In the genomic region with DNA sequence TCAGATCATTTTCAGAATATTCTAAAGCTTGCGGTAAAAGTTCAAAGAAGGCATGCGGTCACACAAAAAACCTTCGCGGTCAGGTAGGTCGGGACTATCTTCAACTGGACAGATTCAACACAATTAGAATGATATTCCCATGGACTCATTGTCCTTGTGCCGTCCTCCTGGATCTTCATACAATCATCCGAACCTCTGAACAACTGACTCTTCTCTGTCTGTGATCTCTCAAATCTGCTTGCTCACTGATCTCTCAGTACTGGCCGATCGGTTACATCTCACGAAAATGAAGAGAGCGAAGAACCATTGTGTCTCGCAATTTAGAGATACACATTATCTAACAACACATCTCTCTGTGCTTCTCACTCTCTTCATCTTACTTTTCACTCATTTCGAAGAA, we compare ENCODE assay signal across 5 worm cellular contexts.
TF ChIP-seq lines count a peak whose summit lies in the region.

No protein-coding gene starts in this region.

TF ChIP-seq in whole organism, L1 larva, 84 proteins besides CTCF, POLR2A, EP300 and RAD21 (continues in another document):
- TF ChIP-seq ceh-63 (GFP tag; optimal IDR thresholded peaks at IDR 0.05; lab: Kevin White, UChicago), result no peak
- TF ChIP-seq unc-98 (GFP tag; IDR thresholded peaks at IDR 0.05; lab: Robert Waterston, UW), result no peak
- TF ChIP-seq lin-14 (GFP tag; optimal IDR thresholded peaks at IDR 0.05; lab: Kevin White, UChicago), result peak; percentile 62
- peak; percentile 9 for TF ChIP-seq snu-23 (GFP tag; optimal IDR thresholded peaks at IDR 0.05; lab: Kevin White, UChicago)
- peak; percentile 49 for TF ChIP-seq nhr-71 (tag; optimal IDR thresholded peaks at IDR 0.05; lab: Kevin White, UChicago)
- peak; percentile 63 for TF ChIP-seq rnt-1 (tag; optimal IDR thresholded peaks at IDR 0.05; lab: Kevin White, UChicago)
- TF ChIP-seq pag-3 (tag; optimal IDR thresholded peaks at IDR 0.05; lab: Kevin White, UChicago; ENCODE audit: borderline replicate concordance, insufficient read depth), result no peak
- peak in 1 of 2 experiments; percentile 41 for TF ChIP-seq lsy-2 (tag; optimal IDR thresholded peaks at IDR 0.05; lab: Kevin White, UChicago)
- TF ChIP-seq alr-1 (tag; optimal IDR thresholded peaks at IDR 0.05; lab: Kevin White, UChicago; ENCODE audit: borderline replicate concordance), result no peak
- TF ChIP-seq unc-130 (tag; optimal IDR thresholded peaks at IDR 0.05; lab: Kevin White, UChicago), result no peak
- TF ChIP-seq nhr-20 (tag; optimal IDR thresholded peaks at IDR 0.05; lab: Kevin White, UChicago), result no peak
- no peak for TF ChIP-seq isw-1 (GFP tag; IDR thresholded peaks at IDR 0.05; lab: Robert Waterston, UW)
- TF ChIP-seq ceh-88 (GFP tag; IDR thresholded peaks at IDR 0.05; lab: Robert Waterston, UW), result no peak
- TF ChIP-seq elt-2 (tag; optimal IDR thresholded peaks at IDR 0.05; lab: Kevin White, UChicago), result no peak
- no peak for TF ChIP-seq efl-1 (optimal IDR thresholded peaks at IDR 0.05; lab: Kevin White, UChicago)
- TF ChIP-seq efl-1 (GFP tag; optimal IDR thresholded peaks at IDR 0.05 in 1 of 2; lab: Kevin White, UChicago), result peak in 1 of 2 experiments; percentile 44
- peak in 1 of 2 experiments; percentile 13 for TF ChIP-seq lin-35 (GFP tag; optimal IDR thresholded peaks at IDR 0.05; lab: Kevin White, UChicago)

TF ChIP-seq in whole organism, L2 larva, 48 proteins besides CTCF, POLR2A, EP300 and RAD21:
- TF ChIP-seq sma-9 (GFP tag; optimal IDR thresholded peaks at IDR 0.05; lab: Kevin White, UChicago) (peak; percentile 19), sma-9 (tag; optimal IDR thresholded peaks at IDR 0.05; lab: Kevin White, UChicago) (no peak), unc-62 (GFP tag; optimal IDR thresholded peaks at IDR 0.05; lab: Kevin White, UChicago) (no peak), nhr-6 (tag; optimal IDR thresholded peaks at IDR 0.05; lab: Kevin White, UChicago) (no peak), ztf-1 (GFP tag; conservative IDR thresholded peaks at IDR 0.05; lab: Robert Waterston, UW) (no peak), nhr-129 (tag; optimal IDR thresholded peaks at IDR 0.05; lab: Kevin White, UChicago) (peak; percentile 55), sem-4 (tag; optimal IDR thresholded peaks at IDR 0.05; lab: Kevin White, UChicago) (no peak), lsy-2 (tag; optimal IDR thresholded peaks at IDR 0.05; lab: Kevin White, UChicago) (peak in 1 of 2 experiments; percentile 16), F13H6.1 (tag; optimal IDR thresholded peaks at IDR 0.05; lab: Kevin White, UChicago) (peak; percentile 13), R02D3.7 (tag; optimal IDR thresholded peaks at IDR 0.05; lab: Kevin White, UChicago) (no peak), alr-1 (tag; optimal IDR thresholded peaks at IDR 0.05; lab: Kevin White, UChicago) (no peak), nhr-10 (tag; optimal IDR thresholded peaks at IDR 0.05; lab: Kevin White, UChicago) (no peak), C34F6.9 (tag; optimal IDR thresholded peaks at IDR 0.05; lab: Kevin White, UChicago) (no peak)

TF ChIP-seq in whole organism, L3 larva, 47 proteins besides CTCF, POLR2A, EP300 and RAD21:
- TF ChIP-seq lin-39 (tag; optimal IDR thresholded peaks at IDR 0.05; lab: Kevin White, UChicago) (peak; percentile 16), lin-15B (tag; optimal IDR thresholded peaks at IDR 0.05; lab: Kevin White, UChicago) (no peak), nhr-77 (tag; optimal IDR thresholded peaks at IDR 0.05; lab: Kevin White, UChicago) (no peak), nhr-25 (tag; optimal IDR thresholded peaks at IDR 0.05; lab: Kevin White, UChicago) (no peak)

TF ChIP-seq in whole organism, late embryonic, 69 proteins besides CTCF, POLR2A, EP300 and RAD21:
- no peak for TF ChIP-seq K02D7.2 (tag; optimal IDR thresholded peaks at IDR 0.05; lab: Kevin White, UChicago)
- TF ChIP-seq ceh-14 (tag; optimal IDR thresholded peaks at IDR 0.05; lab: Kevin White, UChicago), result no peak
- peak; percentile 23 for TF ChIP-seq rnt-1 (tag; optimal IDR thresholded peaks at IDR 0.05; lab: Kevin White, UChicago)

TF ChIP-seq in whole organism, mixed stage, embryonic, 35 proteins besides CTCF, POLR2A, EP300 and RAD21:
- peak; percentile 42 for TF ChIP-seq unc-120 (tag; optimal IDR thresholded peaks at IDR 0.05; lab: Kevin White, UChicago; ENCODE audit: poor library complexity, severe bottlenecking)
- no peak for TF ChIP-seq lin-32 (GFP tag; optimal IDR thresholded peaks at IDR 0.05; lab: Kevin White, UChicago)
- TF ChIP-seq hlh-1 (tag; optimal IDR thresholded peaks at IDR 0.05; lab: Kevin White, UChicago), result peak; percentile 99
- no peak for TF ChIP-seq bed-3 (GFP tag; optimal IDR thresholded peaks at IDR 0.05; lab: Kevin White, UChicago)

Comparison
In these comparisons a context has a peak if more than half of its experiments do, and no peak if none do; other contexts are left out.
1. Of the 10 proteins assayed by ChIP-seq in both whole organism, L1 larva and whole organism, late embryonic: peak only in whole organism, L1 larva: none; only in whole organism, late embryonic: none; in both: rnt-1; in neither: 9.